Worm (Caenorhabditis elegans) whole organism, early embryonic: ENCODE data around the gene fard-1.

Source experiments
- B0310.2 ChIP-seq: sonication (generic microtip); optimal IDR thresholded peaks from 2 replicates; lab custom pipeline; 2016; ENCODE audit warnings: mild to moderate bottlenecking, missing genetic modification characterization, missing compliant biosample characterization
- F13C5.2 ChIP-seq: sonication (generic microtip); optimal IDR thresholded peaks from 2 replicates; lab custom pipeline; 2017; ENCODE audit warnings: mild to moderate bottlenecking, missing genetic modification characterization, inconsistent platforms, missing compliant biosample characterization
- aly-1 ChIP-seq: sonication (generic microtip); optimal IDR thresholded peaks from 2 replicates; lab custom pipeline; 2016; ENCODE audit warnings: missing genetic modification characterization, missing compliant biosample characterization
- ama-1 ChIP-seq: fragments of 150-350 bp; optimal IDR thresholded peaks from 2 replicates; lab custom pipeline; 2014
- ceh-13 ChIP-seq: fragments of 200-800 bp; sonication (Bioruptor generic); optimal IDR thresholded peaks from 2 replicates; lab custom pipeline; 2018; ENCODE audit warnings: mild to moderate bottlenecking, missing genetic modification characterization, missing compliant biosample characterization
- ceh-36 ChIP-seq: sonication (generic microtip); optimal IDR thresholded peaks from 2 replicates; lab custom pipeline; 2016; ENCODE audit warnings: missing genetic modification characterization, inconsistent platforms, missing compliant biosample characterization
- ets-7 ChIP-seq: sonication (generic microtip); optimal IDR thresholded peaks from 2 replicates; lab custom pipeline; 2016; ENCODE audit warnings: missing genotype, missing genetic modification characterization, missing compliant biosample characterization
- flt-1 ChIP-seq: fragments of 200-800 bp; sonication (Bioruptor generic); IDR thresholded peaks from 2 replicates; pipeline ENCODE4 v1.3.6; 2022; ENCODE audit warnings: missing genetic modification characterization, missing compliant biosample characterization
- hmbx-1 ChIP-seq: sonication (generic microtip); optimal IDR thresholded peaks from 2 replicates; lab custom pipeline; 2016; ENCODE audit warnings: mild to moderate bottlenecking, missing genetic modification characterization, missing compliant biosample characterization
- hmg-4 ChIP-seq: fragments of 200-800 bp; sonication (Bioruptor generic); optimal IDR thresholded peaks from 2 replicates; lab custom pipeline; 2018; ENCODE audit warnings: mild to moderate bottlenecking, missing genetic modification characterization, missing compliant biosample characterization
- hnd-1 ChIP-seq: sonication (generic microtip); optimal IDR thresholded peaks from 2 replicates; lab custom pipeline; 2016; ENCODE audit warnings: missing genetic modification characterization, missing compliant biosample characterization
- pes-1 ChIP-seq: fragments of 200-800 bp; sonication (Bioruptor generic); IDR thresholded peaks from 2 replicates; pipeline ENCODE4 v1.3.6; 2022; ENCODE audit warnings: missing genetic modification reagents, missing genetic modification characterization, missing compliant biosample characterization
- scrt-1 ChIP-seq: fragments of 200-800 bp; sonication (Bioruptor generic); IDR thresholded peaks from 2 replicates; pipeline ENCODE4 v1.3.6; 2022; ENCODE audit warnings: missing genetic modification characterization, missing compliant biosample characterization
- sea-1 ChIP-seq: fragments of 200-800 bp; sonication (Bioruptor generic); conservative IDR thresholded peaks from 2 replicates; pipeline ENCODE4 v1.3.6; 2022; ENCODE audit warnings: missing genetic modification characterization, missing compliant biosample characterization
- tbx-11 ChIP-seq: fragments of 200-800 bp; sonication (Bioruptor generic); IDR thresholded peaks from 2 replicates; pipeline ENCODE4 v1.3.6; 2022; ENCODE audit warnings: missing genetic modification characterization, missing compliant biosample characterization
- tbx-37 ChIP-seq: fragments of 200-800 bp; sonication (Bioruptor generic); conservative IDR thresholded peaks from 2 replicates; pipeline ENCODE4 v1.3.6; 2022; ENCODE audit warnings: missing genetic modification reagents, missing genetic modification characterization, missing compliant biosample characterization
- tra-4 ChIP-seq: sonication (generic microtip); optimal IDR thresholded peaks from 2 replicates; lab custom pipeline; 2017; ENCODE audit warnings: missing genetic modification characterization, missing compliant biosample characterization

The fard-1 gene

DNA sequence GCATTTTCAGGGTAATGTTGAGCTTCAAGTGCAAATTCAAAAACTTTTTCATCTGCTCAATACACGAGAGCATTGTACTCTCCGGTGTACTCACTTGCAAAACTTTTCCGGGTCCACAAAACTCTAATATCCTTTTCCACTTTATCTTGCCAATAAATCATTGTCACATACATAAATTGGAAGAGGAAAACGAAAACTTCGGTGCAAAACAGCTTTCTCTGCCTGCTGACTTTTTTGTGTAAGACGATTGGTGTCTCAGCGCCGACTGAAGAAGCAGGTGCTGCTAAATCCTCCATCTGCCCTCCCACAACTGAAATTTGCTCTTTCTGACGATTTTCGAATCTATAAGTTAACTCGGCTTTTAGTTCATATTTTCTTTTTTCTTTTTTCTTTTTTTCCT is 42.3 kb downstream of the fard-1 start:
- no peak for TF ChIP-seq F13C5.2 (tag; lab: Kevin White, UChicago)
- no peak for TF ChIP-seq pes-1 (GFP tag; lab: Robert Waterston, UW)
- no peak for TF ChIP-seq scrt-1 (GFP tag; lab: Robert Waterston, UW)

DNA sequence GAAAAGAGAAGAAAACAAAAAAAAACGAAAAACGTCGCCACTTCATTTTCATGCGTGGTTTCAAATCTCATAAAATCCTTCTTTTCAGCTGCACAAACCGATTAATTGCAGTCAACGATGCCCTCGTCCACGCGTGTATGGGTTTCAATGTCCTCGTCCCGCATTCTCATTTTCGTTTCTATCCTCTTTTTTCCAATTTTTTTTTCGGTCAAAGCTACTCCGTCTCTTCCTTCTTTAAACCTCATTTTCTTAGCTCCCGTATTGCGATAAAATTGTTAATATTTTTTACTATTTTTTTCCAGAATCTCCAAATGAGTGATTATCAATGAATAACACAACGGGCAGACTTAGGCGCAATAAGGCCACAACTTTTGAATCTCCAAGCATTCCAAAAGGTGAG is 43.0 kb downstream of the fard-1 start, which contains the start of gene aakg-3:
Gene aakg-3, plus strand, starts transcription at position 301 of the 400 bp plus-strand sequence.
- no peak for TF ChIP-seq aly-1 (tag; lab: Kevin White, UChicago)
- TF ChIP-seq ets-7 (tag; lab: Kevin White, UChicago) = no peak
- no peak for TF ChIP-seq B0310.2
- TF ChIP-seq tbx-11 (GFP tag; lab: Robert Waterston, UW) = no peak
- TF ChIP-seq ceh-13 (GFP tag; lab: Kevin White, UChicago) = no peak

DNA sequence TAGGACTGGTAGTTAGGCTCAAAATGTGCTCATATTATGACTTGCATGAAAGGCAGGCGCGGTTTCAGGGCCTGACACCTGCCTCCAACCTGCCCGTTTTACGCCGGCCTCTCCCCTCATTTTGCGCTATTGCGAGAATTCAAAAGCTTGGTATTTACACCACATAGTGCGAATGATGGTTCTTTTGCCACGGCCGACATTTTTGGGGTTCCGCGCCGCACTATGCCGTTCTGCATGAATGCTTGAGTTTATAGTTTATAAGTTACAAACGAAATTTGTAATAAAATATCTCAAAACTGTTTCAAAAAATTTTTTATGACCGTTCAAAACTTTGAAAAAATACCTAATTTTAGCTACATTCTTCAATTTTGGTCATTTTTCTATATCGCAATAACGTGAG is 44.9 kb downstream of the fard-1 start:
- no peak for TF ChIP-seq tra-4
- no peak for TF ChIP-seq hnd-1

DNA sequence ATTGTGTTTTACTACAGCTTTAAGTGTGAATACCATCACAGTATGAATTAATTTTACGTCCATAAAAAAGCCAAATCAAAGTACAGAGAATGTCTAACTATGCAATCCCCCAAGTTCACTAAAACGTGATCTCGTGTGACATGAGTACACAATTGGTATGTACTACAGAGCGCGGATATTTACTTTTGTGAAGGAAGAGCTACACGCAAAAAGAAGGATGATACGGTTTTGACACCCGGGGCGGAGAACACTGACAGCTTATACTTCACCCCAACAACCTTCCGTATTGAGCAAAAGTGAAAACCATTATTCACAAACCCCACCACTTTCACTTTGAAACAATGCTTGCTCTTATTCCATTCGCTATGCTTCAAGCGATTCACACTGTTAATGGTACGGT is 48.6 kb downstream of the fard-1 start, which contains the start of gene nspg-5:
Gene nspg-5, plus strand, starts transcription at position 301 of the 400 bp plus-strand sequence.
- TF ChIP-seq tbx-11 (GFP tag; lab: Robert Waterston, UW) (no peak), scrt-1 (GFP tag; lab: Robert Waterston, UW) (no peak), flt-1 (GFP tag; lab: Robert Waterston, UW) (no peak), aly-1 (tag; lab: Kevin White, UChicago) (no peak), B0310.2 (no peak), ama-1 (no peak), pes-1 (GFP tag; lab: Robert Waterston, UW) (no peak), ceh-36 (tag; lab: Kevin White, UChicago) (no peak), ceh-13 (GFP tag; lab: Kevin White, UChicago) (no peak), sea-1 (GFP tag; lab: Robert Waterston, UW) (no peak), hnd-1 (no peak), F13C5.2 (tag; lab: Kevin White, UChicago) (no peak), tbx-37 (GFP tag; lab: Robert Waterston, UW) (no peak), hmbx-1 (tag; lab: Kevin White, UChicago) (no peak), tra-4 (no peak), hmg-4 (GFP tag; lab: Kevin White, UChicago) (no peak), ets-7 (tag; lab: Kevin White, UChicago) (no peak)

DNA sequence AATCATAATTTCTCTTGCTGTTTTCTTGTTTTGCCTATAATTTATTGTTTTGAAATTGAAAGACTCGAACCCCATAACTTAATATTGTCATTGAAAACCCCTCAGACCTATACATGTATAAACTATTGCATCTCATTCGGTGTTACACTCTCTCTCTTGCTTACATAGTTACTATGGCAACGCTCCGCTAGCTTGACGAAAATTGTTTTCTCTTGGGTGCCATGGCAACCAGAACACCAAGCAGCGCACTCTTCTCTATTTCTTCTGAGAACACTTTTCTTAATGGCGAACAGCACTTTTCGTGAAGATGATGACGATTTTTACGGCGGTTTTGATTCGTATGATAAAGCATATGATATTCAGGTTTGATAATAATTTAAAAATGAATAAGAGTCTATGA is 50.8 kb downstream of the fard-1 start, which contains the start of gene osm-5:
Gene osm-5, plus strand, starts transcription at position 268 of the 400 bp plus-strand sequence.
- TF ChIP-seq ceh-36 (tag; lab: Kevin White, UChicago) (no peak), sea-1 (GFP tag; lab: Robert Waterston, UW) (no peak), tbx-37 (GFP tag; lab: Robert Waterston, UW) (no peak), flt-1 (GFP tag; lab: Robert Waterston, UW) (no peak), ama-1 (no peak), tbx-11 (GFP tag; lab: Robert Waterston, UW) (no peak), ets-7 (tag; lab: Kevin White, UChicago) (no peak), ceh-13 (GFP tag; lab: Kevin White, UChicago) (no peak), B0310.2 (no peak), hmbx-1 (tag; lab: Kevin White, UChicago) (no peak), tra-4 (no peak), aly-1 (tag; lab: Kevin White, UChicago) (no peak), pes-1 (GFP tag; lab: Robert Waterston, UW) (no peak)
